Worm (Caenorhabditis elegans) whole organism, L2 larva: ENCODE results near the gene hira-1.

Experiments used
- C34F6.9 ChIP-seq: fragments of 150-350 bp; optimal IDR thresholded peaks from 2 replicates; lab custom pipeline; 2014; ENCODE audit warnings: missing biosample characterization, missing genetic modification characterization
- F13H6.1 ChIP-seq: sonication (generic microtip); optimal IDR thresholded peaks from 2 replicates; lab custom pipeline; 2016; ENCODE audit warnings: missing genetic modification characterization, missing compliant biosample characterization
- Y55F3AM.14 ChIP-seq: fragments of 200-800 bp; sonication (Bioruptor generic); optimal IDR thresholded peaks from 2 replicates; lab custom pipeline; 2018; ENCODE audit warnings: mild to moderate bottlenecking, missing genetic modification characterization, missing compliant biosample characterization
- ZK546.5 ChIP-seq: sonication (generic microtip); optimal IDR thresholded peaks from 2 replicates; lab custom pipeline; 2017; ENCODE audit warnings: missing biosample characterization, missing genetic modification characterization
- aly-2 ChIP-seq: fragments of 150-350 bp; optimal IDR thresholded peaks from 2 replicates; lab custom pipeline; 2014; ENCODE audit warnings: missing biosample characterization, missing genetic modification characterization
- ama-1 ChIP-seq: fragments of 150-350 bp; optimal IDR thresholded peaks from 2 replicates; lab custom pipeline; 2018; ENCODE audit warnings: inconsistent platforms
- ceh-16 ChIP-seq: fragments of 150-350 bp; optimal IDR thresholded peaks from 2 replicates; lab custom pipeline; 2014; ENCODE audit warnings: missing biosample characterization, missing genetic modification characterization
- crh-2 ChIP-seq: sonication (generic microtip); optimal IDR thresholded peaks from 2 replicates; lab custom pipeline; 2017; ENCODE audit warnings: missing biosample characterization, missing genetic modification characterization
- dmd-4 ChIP-seq: sonication (generic microtip); optimal IDR thresholded peaks from 2 replicates; lab custom pipeline; 2017; ENCODE audit warnings: missing biosample characterization, missing genetic modification characterization
- elt-3 ChIP-seq: sonication (generic microtip); optimal IDR thresholded peaks from 2 replicates; lab custom pipeline; 2017; ENCODE audit warnings: missing biosample characterization, missing genetic modification characterization
- gmeb-1 ChIP-seq: fragments of 150-350 bp; optimal IDR thresholded peaks from 2 replicates; lab custom pipeline; 2014; ENCODE audit warnings: missing biosample characterization, missing genetic modification characterization
- lin-11 ChIP-seq: fragments of 150-350 bp; sonication (generic microtip); optimal IDR thresholded peaks from 2 replicates; lab custom pipeline; 2014; ENCODE audit warnings: missing biosample characterization, missing genetic modification characterization, inconsistent platforms, mixed read lengths
- lin-13 ChIP-seq: fragments of 150-350 bp; optimal IDR thresholded peaks from 2 replicates; lab custom pipeline; 2014; ENCODE audit warnings: missing biosample characterization, missing genetic modification reagents, missing genetic modification characterization
- lin-39 ChIP-seq: fragments of 150-350 bp; optimal IDR thresholded peaks from 2 replicates; lab custom pipeline; 2014; ENCODE audit warnings: missing biosample characterization, missing genetic modification reagents, missing genetic modification characterization
- mdl-1 ChIP-seq, 2 experiments: fragments of 150-350 bp in 1 of 2; sonication (generic microtip) in 1 of 2; optimal IDR thresholded peaks; 2 replicates each; lab custom pipeline; 2017; ENCODE audit warnings: missing biosample characterization in 2 of 2, missing genetic modification characterization in 2 of 2
- nhr-10 ChIP-seq: sonication (generic microtip); optimal IDR thresholded peaks from 2 replicates; lab custom pipeline; 2017; ENCODE audit warnings: missing biosample characterization, missing genetic modification characterization
- nhr-12 ChIP-seq: fragments of 150-350 bp; optimal IDR thresholded peaks from 2 replicates; lab custom pipeline; 2014; ENCODE audit warnings: missing biosample characterization, missing genetic modification characterization
- nhr-129 ChIP-seq: fragments of 150-350 bp; optimal IDR thresholded peaks from 2 replicates; lab custom pipeline; 2014; ENCODE audit warnings: missing biosample characterization, missing genetic modification characterization
- nhr-21 ChIP-seq: fragments of 150-350 bp; optimal IDR thresholded peaks from 2 replicates; lab custom pipeline; 2014; ENCODE audit warnings: missing biosample characterization, missing genetic modification characterization
- nhr-23 ChIP-seq: fragments of 150-350 bp; optimal IDR thresholded peaks from 2 replicates; lab custom pipeline; 2014; ENCODE audit warnings: missing biosample characterization, missing genetic modification reagents, missing genetic modification characterization
- nhr-237 ChIP-seq: fragments of 150-350 bp; optimal IDR thresholded peaks from 2 replicates; lab custom pipeline; 2014; ENCODE audit warnings: missing biosample characterization, missing genetic modification characterization
- nhr-25 ChIP-seq: fragments of 150-350 bp; sonication (generic microtip); optimal IDR thresholded peaks from 3 replicates; lab custom pipeline; 2014; ENCODE audit warnings: missing biosample characterization, missing genetic modification characterization
- nhr-6 ChIP-seq: fragments of 150-350 bp; optimal IDR thresholded peaks from 2 replicates; lab custom pipeline; 2014; ENCODE audit warnings: missing biosample characterization, missing genetic modification characterization
- peb-1 ChIP-seq: fragments of 150-350 bp; optimal IDR thresholded peaks from 2 replicates; lab custom pipeline; 2014; ENCODE audit warnings: missing biosample characterization, missing genetic modification characterization
- sem-4 ChIP-seq: fragments of 150-350 bp; optimal IDR thresholded peaks from 2 replicates; lab custom pipeline; 2014; ENCODE audit warnings: missing biosample characterization, missing genetic modification reagents, missing genetic modification characterization
- sma-3 ChIP-seq: sonication (generic microtip); optimal IDR thresholded peaks from 2 replicates; lab custom pipeline; 2016; ENCODE audit warnings: missing genetic modification reagents, missing genetic modification characterization, missing compliant biosample characterization
- snpc-4 ChIP-seq: fragments of 150-350 bp; optimal IDR thresholded peaks from 2 replicates; lab custom pipeline; 2014; ENCODE audit warnings: missing biosample characterization, missing genetic modification characterization
- unc-55 ChIP-seq: fragments of 150-350 bp; sonication (generic microtip); optimal IDR thresholded peaks from 3 replicates; lab custom pipeline; 2014; ENCODE audit warnings: missing biosample characterization, missing genetic modification reagents, missing genetic modification characterization
- zag-1 ChIP-seq: fragments of 150-350 bp; optimal IDR thresholded peaks from 2 replicates; lab custom pipeline; 2014; ENCODE audit warnings: missing biosample characterization, missing genetic modification characterization
- ztf-1 ChIP-seq: fragments of 200-800 bp; sonication (Bioruptor generic); conservative IDR thresholded peaks from 2 replicates; pipeline ENCODE4 v1.3.6; 2022; ENCODE audit warnings: missing genetic modification characterization, missing compliant biosample characterization
- ztf-4 ChIP-seq: fragments of 150-350 bp; optimal IDR thresholded peaks from 2 replicates; lab custom pipeline; 2014; ENCODE audit warnings: missing biosample characterization, missing genetic modification characterization

The hira-1 gene

ce11 chrIII:5227831-5228467 is 37.0 kb downstream of the hira-1 start, which contains the start of the genes C34E10.12, C34E10.10 and atp-2 (continued):
- TF ChIP-seq dmd-4 (tag; lab: Kevin White, UChicago) (no peak), snpc-4 (tag; lab: Kevin White, UChicago) (peak; percentile 60), nhr-12 (tag; lab: Kevin White, UChicago) (no peak), ztf-1 (no peak), F13H6.1 (tag; lab: Kevin White, UChicago) (peak; percentile 74), crh-2 (tag; lab: Kevin White, UChicago) (peak; percentile 93), nhr-129 (tag; lab: Kevin White, UChicago) (peak; percentile 86)

ce11 chrIII:5228839-5229238 is 37.9 kb downstream of the hira-1 start:
- TF ChIP-seq nhr-21 (tag; lab: Kevin White, UChicago) (no peak), ama-1 (no peak), unc-55 (no peak), dmd-4 (tag; lab: Kevin White, UChicago) (no peak), ZK546.5 (no peak), aly-2 (tag; lab: Kevin White, UChicago) (no peak), ceh-16 (tag; lab: Kevin White, UChicago) (no peak), peb-1 (no peak), nhr-23 (no peak), nhr-237 (tag; lab: Kevin White, UChicago) (no peak), nhr-10 (tag; lab: Kevin White, UChicago) (no peak), elt-3 (tag; lab: Kevin White, UChicago) (no peak), gmeb-1 (tag; lab: Kevin White, UChicago) (no peak), ztf-4 (no peak), mdl-1 (tag; optimal IDR thresholded peaks at IDR 0.05; lab: Kevin White, UChicago) (no peak), zag-1 (tag; lab: Kevin White, UChicago) (no peak), nhr-6 (tag; lab: Kevin White, UChicago) (no peak), nhr-25 (no peak), sem-4 (tag; lab: Kevin White, UChicago) (no peak), lin-39 (no peak)
- TF ChIP-seq, all 48 proteins: peak for 0

ce11 chrIII:5229511-5230250 is 38.8 kb downstream of the hira-1 start:
- TF ChIP-seq C34F6.9 (no peak), nhr-23 (peak; percentile 35)
- TF ChIP-seq, all 48 proteins: peak for 1

- TF ChIP-seq C34F6.9: no peak
- no peak for TF ChIP-seq lin-39
- TF ChIP-seq F13H6.1 (tag; lab: Kevin White, UChicago): peak; percentile 8
- TF ChIP-seq ama-1: peak; percentile 65
- peak; percentile 41 for TF ChIP-seq nhr-129 (tag; lab: Kevin White, UChicago)
- TF ChIP-seq ztf-4: peak; percentile 53
- TF ChIP-seq nhr-21 (tag; lab: Kevin White, UChicago): peak; percentile 46
- TF ChIP-seq sma-3 (GFP tag; lab: Kevin White, UChicago): peak; percentile 45
- no peak for TF ChIP-seq crh-2 (tag; lab: Kevin White, UChicago)
- peak; percentile 34 for TF ChIP-seq lin-13 (GFP tag; lab: Kevin White, UChicago)
- TF ChIP-seq Y55F3AM.14 (GFP tag; lab: Kevin White, UChicago): peak; percentile 24
Measured at ce11 chrIII:5230415-5230814, 39.5 kb downstream of the hira-1 start, which contains the start of gene prmt-5. Gene prmt-5 (plus strand): TSS chrIII:5230555.

ce11 chrIII:5233140-5233539 is 42.2 kb downstream of the hira-1 start:
- TF ChIP-seq sma-3 (GFP tag; lab: Kevin White, UChicago) (no peak), ztf-1 (no peak), nhr-10 (tag; lab: Kevin White, UChicago) (no peak), zag-1 (tag; lab: Kevin White, UChicago) (no peak), mdl-1 (tag; optimal IDR thresholded peaks at IDR 0.05; lab: Kevin White, UChicago) (no peak), lin-11 (tag; lab: Kevin White, UChicago) (no peak), nhr-25 (no peak), nhr-129 (tag; lab: Kevin White, UChicago) (no peak), nhr-23 (no peak), elt-3 (tag; lab: Kevin White, UChicago) (no peak), ama-1 (no peak), nhr-237 (tag; lab: Kevin White, UChicago) (no peak)
